Worm (Caenorhabditis elegans) whole organism, L1 larva: ENCODE measurements around the gene K12H6.10.

Experiments used
- F16B12.6 ChIP-seq: fragments of 150-350 bp; optimal IDR thresholded peaks from 2 replicates; lab custom pipeline; 2014; ENCODE audit warnings: missing biosample characterization, missing genetic modification characterization
- aly-2 ChIP-seq: fragments of 150-350 bp; optimal IDR thresholded peaks from 2 replicates; lab custom pipeline; 2014; ENCODE audit warnings: missing biosample characterization, missing genetic modification characterization
- ama-1 ChIP-seq: fragments of 150-350 bp; optimal IDR thresholded peaks from 2 replicates; lab custom pipeline; 2014
- unc-130 ChIP-seq: fragments of 150-350 bp; optimal IDR thresholded peaks from 2 replicates; lab custom pipeline; 2017; ENCODE audit warnings: missing biosample characterization, missing genetic modification characterization, inconsistent platforms
- zip-4 ChIP-seq: fragments of 200-800 bp; sonication (Bioruptor generic); optimal IDR thresholded peaks from 2 replicates; lab custom pipeline; 2018; ENCODE audit warnings: mild to moderate bottlenecking, missing genetic modification characterization, moderate library complexity, missing compliant biosample characterization

- no peak for TF ChIP-seq F16B12.6
- TF ChIP-seq ama-1 (lab: Kevin White, UChicago): no peak
- TF ChIP-seq zip-4 (GFP tag; lab: Kevin White, UChicago): no peak
- no peak for TF ChIP-seq aly-2
- TF ChIP-seq unc-130: no peak
Measured at ce11 chrII:2862557-2863035, 39.9 kb downstream of the K12H6.10 start.
